Fruit fly (Drosophila melanogaster) whole organism, embryonic: ENCODE results near the gene alphaTub67C.

Experiments used
- Adf1 ChIP-seq: fragments of 200-800 bp; sonication (Bioruptor generic); IDR thresholded peaks from 2 replicates; pipeline ENCODE4 v1.3.6; 2022; ENCODE audit warnings: missing biosample characterization, missing genetic modification characterization
- Atf-2 ChIP-seq: fragments of 200-800 bp; sonication (Bioruptor generic); optimal IDR thresholded peaks from 2 replicates; lab custom pipeline; 2016; ENCODE audit warnings: missing biosample characterization, missing genetic modification characterization
- CG10147 ChIP-seq: fragments of 200-800 bp; sonication (Bioruptor generic); optimal IDR thresholded peaks from 2 replicates; lab custom pipeline; 2019; ENCODE audit warnings: missing biosample characterization, mild to moderate bottlenecking, missing genetic modification characterization, moderate library complexity
- CG10321 ChIP-seq: fragments of 200-800 bp; sonication (Bioruptor generic); IDR thresholded peaks from 2 replicates; pipeline ENCODE4 v1.3.6; 2022; ENCODE audit warnings: missing biosample characterization, missing genetic modification characterization
- CG10654 ChIP-seq: fragments of 200-800 bp; sonication (Bioruptor generic); optimal IDR thresholded peaks from 2 replicates; lab custom pipeline; 2016; ENCODE audit warnings: missing biosample characterization, missing genetic modification characterization
- CG11696 ChIP-seq: fragments of 200-800 bp; sonication (Bioruptor generic); IDR thresholded peaks from 2 replicates; pipeline ENCODE4 v1.3.6; 2022; ENCODE audit warnings: missing biosample characterization, missing genetic modification characterization
- CG13287 ChIP-seq: fragments of 200-800 bp; sonication (Bioruptor generic); IDR thresholded peaks from 2 replicates; pipeline ENCODE4 v1.3.6; 2022; ENCODE audit warnings: missing biosample characterization, missing genetic modification characterization; ENCODE audit not compliant: partially characterized antibody
- CG15479 ChIP-seq: fragments of 200-800 bp; sonication (Bioruptor generic); optimal IDR thresholded peaks from 3 replicates; lab custom pipeline; 2019; ENCODE audit warnings: missing biosample characterization, mild to moderate bottlenecking, missing genetic modification characterization, moderate library complexity
- CG17568 ChIP-seq: fragments of 200-800 bp; sonication (Bioruptor generic); optimal IDR thresholded peaks from 2 replicates; lab custom pipeline; 2018; ENCODE audit warnings: missing biosample characterization, mild to moderate bottlenecking, missing genetic modification characterization, moderate library complexity
- CG2678 ChIP-seq: fragments of 200-800 bp; sonication (Bioruptor generic); optimal IDR thresholded peaks from 3 replicates; lab custom pipeline; 2019; ENCODE audit warnings: missing biosample characterization, mild to moderate bottlenecking, missing genetic modification characterization, moderate library complexity
- CG31388 ChIP-seq: fragments of 200-800 bp; sonication (Bioruptor generic); optimal IDR thresholded peaks from 2 replicates; lab custom pipeline; 2016; ENCODE audit warnings: missing biosample characterization, missing genetic modification characterization
- CG33557 ChIP-seq: fragments of 200-800 bp; sonication (Bioruptor generic); optimal IDR thresholded peaks from 2 replicates; lab custom pipeline; 2019; ENCODE audit warnings: missing biosample characterization, mild to moderate bottlenecking, missing genetic modification characterization, moderate library complexity
- CG3995 ChIP-seq: fragments of 200-800 bp; sonication (Bioruptor generic); optimal IDR thresholded peaks from 3 replicates; lab custom pipeline; 2016; ENCODE audit warnings: missing biosample characterization, missing genetic modification characterization
- CG42726 ChIP-seq: fragments of 200-800 bp; sonication (Bioruptor generic); IDR thresholded peaks from 2 replicates; pipeline ENCODE4 v1.3.6; 2022; ENCODE audit warnings: missing biosample characterization, missing genetic modification characterization; ENCODE audit not compliant: partially characterized antibody
- CG4328 ChIP-seq: fragments of 200-800 bp; sonication (Bioruptor generic); optimal IDR thresholded peaks from 3 replicates; lab custom pipeline; 2017; ENCODE audit warnings: missing biosample characterization, missing genetic modification reagents, missing genetic modification characterization
- CG43689 ChIP-seq: fragments of 200-800 bp; sonication (Bioruptor generic); IDR thresholded peaks from 2 replicates; pipeline ENCODE4 v1.3.6; 2022; ENCODE audit warnings: missing biosample characterization, missing genetic modification characterization
- CG7357 ChIP-seq: fragments of 200-800 bp; sonication (Bioruptor generic); IDR thresholded peaks from 3 replicates; pipeline ENCODE4 v1.3.6; 2022; ENCODE audit warnings: missing biosample characterization, missing genetic modification characterization
- CG8478 ChIP-seq: fragments of >200 bp; optimal IDR thresholded peaks from 2 replicates; lab custom pipeline; 2018
- CG9797 ChIP-seq: fragments of 200-800 bp; sonication (Bioruptor generic); optimal IDR thresholded peaks from 3 replicates; lab custom pipeline; 2018; ENCODE audit warnings: missing biosample characterization, mild to moderate bottlenecking, missing genetic modification characterization
- CTCF ChIP-seq: fragments of 200-800 bp; sonication (Bioruptor generic); optimal IDR thresholded peaks from 2 replicates; lab custom pipeline; 2017; ENCODE audit warnings: missing biosample characterization, mild to moderate bottlenecking, missing genetic modification characterization, moderate library complexity
- Dbx ChIP-seq: fragments of 200-800 bp; sonication (Bioruptor generic); IDR thresholded peaks from 3 replicates; pipeline ENCODE4 v1.3.6; 2022; ENCODE audit warnings: missing biosample characterization, missing genetic modification characterization
- Elba2 ChIP-seq: fragments of 200-800 bp; sonication (Bioruptor generic); optimal IDR thresholded peaks from 3 replicates; lab custom pipeline; 2016; ENCODE audit warnings: missing biosample characterization, missing genetic modification characterization
- Ets65A ChIP-seq: fragments of 200-800 bp; sonication (Bioruptor generic); peaks from one replicate; lab custom pipeline; 2016; ENCODE audit warnings: missing biosample characterization, missing genetic modification characterization
- HLH3B ChIP-seq: fragments of 200-800 bp; sonication (Bioruptor generic); IDR thresholded peaks from 2 replicates; pipeline ENCODE4 v1.3.6; 2022; ENCODE audit warnings: missing biosample characterization, missing genetic modification characterization
- Hand ChIP-seq: fragments of 200-800 bp; sonication (Bioruptor generic); optimal IDR thresholded peaks from 2 replicates; lab custom pipeline; 2017; ENCODE audit warnings: mild to moderate bottlenecking, missing biosample characterization, missing genetic modification reagents, missing genetic modification characterization
- Hr39 ChIP-seq: fragments of >200 bp; optimal IDR thresholded peaks from 2 replicates; lab custom pipeline; 2017
- Hr51 ChIP-seq, 2 experiments: fragments of 200-800 bp; sonication (Bioruptor generic); optimal IDR thresholded peaks; 2 replicates in 1 of 2; 3 replicates in 1 of 2; lab custom pipeline; 2016 to 2018; ENCODE audit warnings: missing biosample characterization in 2 of 2, missing genetic modification characterization in 2 of 2, mild to moderate bottlenecking in 1 of 2, moderate library complexity in 1 of 2
- MBD-R2 ChIP-seq: fragments of 200-800 bp; sonication (Bioruptor generic); IDR thresholded peaks from 2 replicates; pipeline ENCODE4 v1.3.6; 2022; ENCODE audit warnings: missing biosample characterization, missing genetic modification characterization
- NC2α ChIP-seq: fragments of 200-800 bp; sonication (Bioruptor generic); optimal IDR thresholded peaks from 2 replicates; lab custom pipeline; 2016; ENCODE audit warnings: missing biosample characterization, missing genetic modification characterization
- NFAT ChIP-seq: fragments of 200-800 bp; sonication (Bioruptor generic); IDR thresholded peaks from 2 replicates; pipeline ENCODE4 v1.3.6; 2022; ENCODE audit warnings: missing biosample characterization, missing genetic modification characterization
- Nf-YC ChIP-seq: fragments of 200-800 bp; optimal IDR thresholded peaks from 3 replicates; lab custom pipeline; 2019; ENCODE audit warnings: missing biosample characterization, mild to moderate bottlenecking, missing genetic modification characterization, moderate library complexity
- Ravus ChIP-seq: fragments of 200-800 bp; sonication (Bioruptor generic); IDR thresholded peaks from 2 replicates; pipeline ENCODE4 v1.3.6; 2022; ENCODE audit warnings: missing biosample characterization, missing genetic modification characterization
- abd-A ChIP-seq: fragments of 200-800 bp; sonication (Bioruptor generic); optimal IDR thresholded peaks from 3 replicates; lab custom pipeline; 2019; ENCODE audit warnings: missing biosample characterization, mild to moderate bottlenecking, missing genetic modification characterization, moderate library complexity
- az2 ChIP-seq: fragments of 200-800 bp; sonication (Bioruptor generic); optimal IDR thresholded peaks from 3 replicates; lab custom pipeline; 2016; ENCODE audit warnings: missing biosample characterization, missing genetic modification characterization
- cas ChIP-seq: fragments of 200-800 bp; sonication (Bioruptor generic); IDR thresholded peaks from 2 replicates; pipeline ENCODE4 v1.3.6; 2022; ENCODE audit warnings: missing biosample characterization, missing genetic modification characterization
- cwo ChIP-seq: fragments of 200-800 bp; sonication (Bioruptor generic); optimal IDR thresholded peaks from 3 replicates; lab custom pipeline; 2017; ENCODE audit warnings: missing biosample characterization, missing genetic modification characterization, mild to moderate bottlenecking, moderate library complexity, missing genetic modification reagents
- dm ChIP-seq: fragments of 200-800 bp; sonication (Bioruptor generic); optimal IDR thresholded peaks from 3 replicates; lab custom pipeline; 2016; ENCODE audit warnings: missing biosample characterization, missing genetic modification characterization
- eve ChIP-seq, 2 experiments: fragments of >200 bp; optimal IDR thresholded peaks; 2 replicates each; lab custom pipeline; 2017; ENCODE audit warnings: missing biosample characterization in 2 of 2, missing genetic modification characterization in 2 of 2
- fd64A ChIP-seq: fragments of 200-800 bp; sonication (Bioruptor generic); optimal IDR thresholded peaks from 3 replicates; lab custom pipeline; 2018; ENCODE audit warnings: missing biosample characterization, mild to moderate bottlenecking, missing genetic modification characterization
- gcm ChIP-seq: fragments of 200-800 bp; sonication (Bioruptor generic); optimal IDR thresholded peaks from 2 replicates; lab custom pipeline; 2019; ENCODE audit warnings: missing biosample characterization, mild to moderate bottlenecking, missing genetic modification characterization, moderate library complexity
- hkb ChIP-seq, 2 experiments: fragments of 200-800 bp in 1 of 2; fragments of >200 bp in 1 of 2; sonication (Bioruptor generic) in 1 of 2; IDR thresholded peaks in 1 of 2; optimal IDR thresholded peaks in 1 of 2; 2 replicates each; pipeline versions ENCODE4 v1.3.6 to Lab custom; 2017 to 2022; ENCODE audit warnings: missing biosample characterization in 1 of 2, missing genetic modification characterization in 1 of 2
- insv ChIP-seq, 2 experiments: fragments of 200-800 bp; sonication (Bioruptor generic); optimal IDR thresholded peaks; 3 replicates each; lab custom pipeline; 2016 to 2018; ENCODE audit warnings: missing biosample characterization in 2 of 2, missing genetic modification characterization in 2 of 2
- inv ChIP-seq: fragments of 200-800 bp; sonication (Bioruptor generic); IDR thresholded peaks from 2 replicates; pipeline ENCODE4 v1.3.6; 2022; ENCODE audit warnings: missing biosample characterization, missing genetic modification characterization; ENCODE audit not compliant: partially characterized antibody
- knrl ChIP-seq: fragments of 200-800 bp; sonication (Bioruptor generic); IDR thresholded peaks from 3 replicates; pipeline ENCODE4 v1.3.6; 2022; ENCODE audit warnings: missing biosample characterization, missing genetic modification characterization; ENCODE audit not compliant: partially characterized antibody
- lilli ChIP-seq: fragments of 200-800 bp; sonication (Bioruptor generic); optimal IDR thresholded peaks from 3 replicates; lab custom pipeline; 2016; ENCODE audit warnings: missing biosample characterization, missing genetic modification characterization
- phol ChIP-seq: fragments of 200-800 bp; sonication (Bioruptor generic); optimal IDR thresholded peaks from 3 replicates; lab custom pipeline; 2018; ENCODE audit warnings: missing biosample characterization, mild to moderate bottlenecking, missing genetic modification characterization, moderate library complexity
- psq ChIP-seq: fragments of 200-800 bp; sonication (Bioruptor generic); optimal IDR thresholded peaks from 2 replicates; lab custom pipeline; 2017; ENCODE audit warnings: missing biosample characterization, missing genetic modification characterization
- sug ChIP-seq: fragments of 200-800 bp; optimal IDR thresholded peaks from 2 replicates; lab custom pipeline; 2019; ENCODE audit warnings: missing biosample characterization, mild to moderate bottlenecking, missing genetic modification characterization, moderate library complexity
- toy ChIP-seq: fragments of 200-800 bp; sonication (Bioruptor generic); IDR thresholded peaks from 2 replicates; pipeline ENCODE4 v1.3.6; 2022; ENCODE audit warnings: missing biosample characterization, missing genetic modification characterization
- trh ChIP-seq: fragments of 200-800 bp; sonication (Bioruptor generic); optimal IDR thresholded peaks from 2 replicates; lab custom pipeline; 2016; ENCODE audit warnings: missing biosample characterization, missing genetic modification characterization
- ttk ChIP-seq: fragments of 200-800 bp; sonication (Bioruptor generic); IDR thresholded peaks from 2 replicates; pipeline ENCODE4 v2.1.2; 2022; ENCODE audit warnings: missing biosample characterization, missing genetic modification characterization
- tx ChIP-seq: fragments of 200-800 bp; sonication (Bioruptor generic); optimal IDR thresholded peaks from 2 replicates; lab custom pipeline; 2016; ENCODE audit warnings: missing biosample characterization, missing genetic modification characterization
- yki ChIP-seq: fragments of >200 bp; optimal IDR thresholded peaks from 3 replicates; lab custom pipeline; 2018

Gene alphaTub67C

dm6 chr3L:9698193-9698642, 17.1 kb downstream of the alphaTub67C start, which contains the start of gene Ubc4 (continued):
- peak; percentile 42 for TF ChIP-seq lilli
- no peak for TF ChIP-seq insv (GFP tag; optimal IDR thresholded peaks at IDR 0.05; lab: Kevin White, UChicago)
- TF ChIP-seq yki (lab: Kevin White, UChicago), result no peak
- no peak for TF ChIP-seq trh (GFP tag; lab: Kevin White, UChicago)
- TF ChIP-seq Adf1, result peak; percentile 25; the same call in 1 of the 2 replicates
- no peak for TF ChIP-seq abd-A (tag; lab: Kevin White, UChicago)
- no peak for TF ChIP-seq Hr39 (lab: Kevin White, UChicago)
- peak; percentile 79 for TF ChIP-seq CG42726 (GFP tag; lab: Robert Waterston, UW)
- TF ChIP-seq phol, result no peak
- TF ChIP-seq sug (tag; lab: Kevin White, UChicago), result peak; percentile 78
- TF ChIP-seq CG11696 (GFP tag; lab: Robert Waterston, UW), result no peak
- TF ChIP-seq NFAT (GFP tag; lab: Robert Waterston, UW), result peak; percentile 62; the same call in 1 of the 2 replicates
- no peak for TF ChIP-seq eve (GFP tag; optimal IDR thresholded peaks at IDR 0.05; lab: Kevin White, UChicago)
- TF ChIP-seq az2 (GFP tag; lab: Kevin White, UChicago), result no peak
- TF ChIP-seq NC2α (GFP tag; lab: Kevin White, UChicago), result no peak
- peak; percentile 56; the same call in 1 of the 2 replicates for TF ChIP-seq MBD-R2 (GFP tag; lab: Robert Waterston, UW)
- TF ChIP-seq CG4328 (GFP tag; lab: Kevin White, UChicago), result no peak
- no peak for TF ChIP-seq CG3995
- TF ChIP-seq CTCF (GFP tag; lab: Kevin White, UChicago), result peak; percentile 75
- TF ChIP-seq CG13287, result peak; percentile 91
- no peak for TF ChIP-seq CG17568 (GFP tag; lab: Kevin White, UChicago)
- peak; percentile 74 for TF ChIP-seq Nf-YC (tag; lab: Kevin White, UChicago)
- no peak for TF ChIP-seq CG31388 (GFP tag; lab: Kevin White, UChicago)
- TF ChIP-seq HLH3B (GFP tag; lab: Robert Waterston, UW), result no peak
- TF ChIP-seq Hr51 (GFP tag; optimal IDR thresholded peaks at IDR 0.05; lab: Kevin White, UChicago), result no peak
- TF ChIP-seq cwo (GFP tag; lab: Kevin White, UChicago), result no peak
- TF ChIP-seq CG10321, result no peak
- no peak for TF ChIP-seq fd64A (GFP tag; lab: Kevin White, UChicago)
- TF ChIP-seq psq (GFP tag; lab: Kevin White, UChicago), result no peak
- no peak for TF ChIP-seq CG15479 (GFP tag; lab: Kevin White, UChicago)
- TF ChIP-seq CG9797 (GFP tag; lab: Kevin White, UChicago), result peak; percentile 69
- TF ChIP-seq inv, result peak; percentile 80
- TF ChIP-seq Ets65A (GFP tag; lab: Kevin White, UChicago), result peak; percentile 49
- TF ChIP-seq gcm, result no peak
- TF ChIP-seq CG2678 (tag; lab: Kevin White, UChicago), result no peak
- TF ChIP-seq knrl (GFP tag; lab: Robert Waterston, UW), result peak; percentile 83
- peak; percentile 36 for TF ChIP-seq dm (GFP tag; lab: Kevin White, UChicago)
- TF ChIP-seq CG10654 (GFP tag; lab: Kevin White, UChicago), result no peak
- TF ChIP-seq Ravus, result no peak
- TF ChIP-seq Elba2, result no peak
- TF ChIP-seq Hand (GFP tag; lab: Kevin White, UChicago), result no peak
- TF ChIP-seq ttk (GFP tag; lab: Robert Waterston, UW), result no peak
- no peak for TF ChIP-seq hkb (optimal IDR thresholded peaks at IDR 0.05; lab: Kevin White, UChicago)
- no peak for TF ChIP-seq hkb (GFP tag; IDR thresholded peaks at IDR 0.05; lab: Robert Waterston, UW)
- no peak for TF ChIP-seq Atf-2 (GFP tag; lab: Kevin White, UChicago)
- no peak for TF ChIP-seq CG8478 (lab: Kevin White, UChicago)
- TF ChIP-seq CG7357, result no peak
- no peak for TF ChIP-seq CG43689
- TF ChIP-seq tx, result no peak
- TF ChIP-seq CG33557, result no peak
- TF ChIP-seq cas (GFP tag; lab: Robert Waterston, UW), result no peak
- no peak for TF ChIP-seq toy (GFP tag; lab: Robert Waterston, UW)
- no peak for TF ChIP-seq CG10147 (GFP tag; lab: Kevin White, UChicago)
- TF ChIP-seq Dbx (GFP tag; lab: Robert Waterston, UW), result peak; percentile 10; the same call in 1 of the 3 replicates
